Worm (Caenorhabditis elegans) whole organism, L1 larva: ENCODE data around the gene srlf-3.

ENCODE experiments used
- C04F5.9 ChIP-seq: sonication (generic microtip); optimal IDR thresholded peaks from 2 replicates; lab custom pipeline; 2016; ENCODE audit warnings: missing genetic modification characterization, missing compliant biosample characterization
- C16A3.4 ChIP-seq: fragments of 150-350 bp; optimal IDR thresholded peaks from 2 replicates; lab custom pipeline; 2014; ENCODE audit warnings: missing biosample characterization, missing genetic modification characterization
- C34B4.2 ChIP-seq: sonication (generic microtip); optimal IDR thresholded peaks from 2 replicates; lab custom pipeline; 2017; ENCODE audit warnings: mild to moderate bottlenecking, missing genetic modification characterization, missing compliant biosample characterization
- aha-1 ChIP-seq: fragments of 150-350 bp; optimal IDR thresholded peaks from 2 replicates; lab custom pipeline; 2014; ENCODE audit warnings: missing biosample characterization, missing genetic modification characterization
- ama-1 ChIP-seq: fragments of 150-350 bp; optimal IDR thresholded peaks from 2 replicates; lab custom pipeline; 2014
- blmp-1 ChIP-seq: fragments of 150-350 bp; optimal IDR thresholded peaks from 2 replicates; lab custom pipeline; 2014; ENCODE audit warnings: missing biosample characterization, missing genetic modification characterization
- ceh-63 ChIP-seq: fragments of 200-800 bp; sonication (Bioruptor generic); optimal IDR thresholded peaks from 2 replicates; lab custom pipeline; 2018; ENCODE audit warnings: mild to moderate bottlenecking, missing genetic modification characterization, missing compliant biosample characterization
- ceh-88 ChIP-seq: fragments of 200-800 bp; sonication (Bioruptor generic); IDR thresholded peaks from 2 replicates; pipeline ENCODE4 v1.3.6; 2022; ENCODE audit warnings: missing genetic modification characterization, missing compliant biosample characterization
- efl-1 ChIP-seq, 4 experiments: fragments of 150-350 bp; optimal IDR thresholded peaks in 3 of 4; peaks in 1 of 4; 1 replicate in 1 of 4; 2 replicates in 3 of 4; lab custom pipeline; 2014; ENCODE audit warnings: missing biosample characterization in 2 of 4, missing genetic modification characterization in 2 of 4, missing genetic modification reagents in 2 of 4
- efl-3 ChIP-seq: fragments of 200-800 bp; sonication (Bioruptor generic); optimal IDR thresholded peaks from 2 replicates; lab custom pipeline; 2018; ENCODE audit warnings: mild to moderate bottlenecking, missing genetic modification characterization, missing compliant biosample characterization
- elt-2 ChIP-seq: sonication (generic microtip); optimal IDR thresholded peaks from 2 replicates; lab custom pipeline; 2016; ENCODE audit warnings: missing genetic modification characterization, mild to moderate bottlenecking, inconsistent platforms, missing compliant biosample characterization, missing genetic modification reagents
- fkh-4 ChIP-seq: sonication (generic microtip); optimal IDR thresholded peaks from 2 replicates; lab custom pipeline; 2016; ENCODE audit warnings: missing compliant biosample characterization, missing genetic modification characterization, borderline replicate concordance
- fkh-8 ChIP-seq: sonication (generic microtip); optimal IDR thresholded peaks from 2 replicates; lab custom pipeline; 2016; ENCODE audit warnings: mild to moderate bottlenecking, missing genetic modification characterization, missing compliant biosample characterization
- fos-1 ChIP-seq: fragments of 150-350 bp; optimal IDR thresholded peaks from 2 replicates; lab custom pipeline; 2014; ENCODE audit warnings: missing biosample characterization, missing genetic modification characterization
- grh-1 ChIP-seq: fragments of 200-800 bp; sonication (Bioruptor generic); IDR thresholded peaks from 2 replicates; pipeline ENCODE4 v1.3.6; 2022; ENCODE audit warnings: missing genetic modification reagents, missing genetic modification characterization, missing compliant biosample characterization
- hlh-17 ChIP-seq: fragments of 200-800 bp; sonication (Bioruptor generic); optimal IDR thresholded peaks from 2 replicates; lab custom pipeline; 2018; ENCODE audit warnings: missing genetic modification characterization, mild to moderate bottlenecking, missing compliant biosample characterization, moderate library complexity, borderline replicate concordance
- irx-1 ChIP-seq: sonication (generic microtip); optimal IDR thresholded peaks from 2 replicates; lab custom pipeline; 2016; ENCODE audit warnings: missing genetic modification characterization, missing compliant biosample characterization
- jun-1 ChIP-seq: fragments of 150-350 bp; optimal IDR thresholded peaks from 2 replicates; lab custom pipeline; 2014; ENCODE audit warnings: missing biosample characterization, missing genetic modification reagents, missing genetic modification characterization
- lin-35 ChIP-seq, 2 experiments: fragments of 150-350 bp; optimal IDR thresholded peaks; 2 replicates each; lab custom pipeline; 2014; ENCODE audit warnings: missing biosample characterization in 2 of 2, missing genetic modification characterization in 2 of 2, missing genetic modification reagents in 2 of 2
- lin-39 ChIP-seq: fragments of 150-350 bp; optimal IDR thresholded peaks from 2 replicates; lab custom pipeline; 2014; ENCODE audit warnings: missing biosample characterization, missing genetic modification reagents, missing genetic modification characterization
- lir-3 ChIP-seq: sonication (generic microtip); optimal IDR thresholded peaks from 2 replicates; lab custom pipeline; 2016; ENCODE audit warnings: mild to moderate bottlenecking, missing genetic modification characterization, moderate library complexity, missing compliant biosample characterization; ENCODE audit not compliant: poor library complexity
- mdl-1 ChIP-seq, 2 experiments: fragments of 150-350 bp; optimal IDR thresholded peaks; 2 replicates each; lab custom pipeline; 2014 to 2017; ENCODE audit warnings: missing biosample characterization in 2 of 2, missing genetic modification characterization in 2 of 2, inconsistent platforms in 1 of 2
- mep-1 ChIP-seq: fragments of 150-350 bp; optimal IDR thresholded peaks from 2 replicates; lab custom pipeline; 2014; ENCODE audit warnings: missing biosample characterization, missing genetic modification characterization
- nhr-12 ChIP-seq: sonication (generic microtip); optimal IDR thresholded peaks from 2 replicates; lab custom pipeline; 2017; ENCODE audit warnings: missing biosample characterization, missing genetic modification characterization
- nhr-20 ChIP-seq: sonication (generic microtip); optimal IDR thresholded peaks from 2 replicates; lab custom pipeline; 2016; ENCODE audit warnings: mild to moderate bottlenecking, missing genetic modification characterization, missing compliant biosample characterization
- nhr-237 ChIP-seq: fragments of 150-350 bp; optimal IDR thresholded peaks from 2 replicates; lab custom pipeline; 2014; ENCODE audit warnings: missing biosample characterization, missing genetic modification characterization
- nhr-28 ChIP-seq: fragments of 150-350 bp; optimal IDR thresholded peaks from 2 replicates; lab custom pipeline; 2014; ENCODE audit warnings: missing biosample characterization, missing genetic modification characterization
- nhr-90 ChIP-seq: sonication (generic microtip); optimal IDR thresholded peaks from 2 replicates; lab custom pipeline; 2016; ENCODE audit warnings: mild to moderate bottlenecking, missing genetic modification characterization, missing compliant biosample characterization; ENCODE audit not compliant: poor library complexity
- pag-3 ChIP-seq: sonication (generic microtip); optimal IDR thresholded peaks from 2 replicates; lab custom pipeline; 2017; ENCODE audit warnings: missing genetic modification characterization, mild to moderate bottlenecking, missing compliant biosample characterization, antibody characterized with exemption, borderline replicate concordance; ENCODE audit not compliant: insufficient read depth
- rnt-1 ChIP-seq: sonication (generic microtip); optimal IDR thresholded peaks from 2 replicates; lab custom pipeline; 2016; ENCODE audit warnings: mild to moderate bottlenecking, missing genetic modification characterization, moderate library complexity, missing compliant biosample characterization
- snpc-4 ChIP-seq: fragments of 150-350 bp; optimal IDR thresholded peaks from 2 replicates; lab custom pipeline; 2014; ENCODE audit warnings: missing biosample characterization, missing genetic modification characterization
- sox-4 ChIP-seq: sonication (generic microtip); optimal IDR thresholded peaks from 2 replicates; lab custom pipeline; 2016; ENCODE audit warnings: missing genetic modification characterization, missing compliant biosample characterization
- sup-37 ChIP-seq: fragments of 200-800 bp; sonication (Bioruptor generic); optimal IDR thresholded peaks from 2 replicates; lab custom pipeline; 2018; ENCODE audit warnings: mild to moderate bottlenecking, missing genetic modification characterization, missing compliant biosample characterization
- swsn-7 ChIP-seq: sonication (generic microtip); optimal IDR thresholded peaks from 2 replicates; lab custom pipeline; 2016; ENCODE audit warnings: missing genetic modification characterization, missing compliant biosample characterization
- tlp-1 ChIP-seq: fragments of 150-350 bp; optimal IDR thresholded peaks from 2 replicates; lab custom pipeline; 2014; ENCODE audit warnings: missing biosample characterization, missing genetic modification characterization
- unc-130 ChIP-seq: fragments of 150-350 bp; optimal IDR thresholded peaks from 2 replicates; lab custom pipeline; 2017; ENCODE audit warnings: missing biosample characterization, missing genetic modification characterization, inconsistent platforms
- unc-30 ChIP-seq: sonication (generic microtip); optimal IDR thresholded peaks from 2 replicates; lab custom pipeline; 2017; ENCODE audit warnings: missing biosample characterization, missing genetic modification characterization
- vab-15 ChIP-seq: sonication (generic microtip); optimal IDR thresholded peaks from 2 replicates; lab custom pipeline; 2017; ENCODE audit warnings: missing genotype, mild to moderate bottlenecking, missing genetic modification characterization, missing compliant biosample characterization
- xbp-1 ChIP-seq: sonication (generic microtip); optimal IDR thresholded peaks from 2 replicates; lab custom pipeline; 2016; ENCODE audit warnings: missing genetic modification characterization, missing compliant biosample characterization
- zag-1 ChIP-seq: fragments of 150-350 bp; optimal IDR thresholded peaks from 2 replicates; lab custom pipeline; 2014; ENCODE audit warnings: missing biosample characterization, missing genetic modification characterization
- zip-4 ChIP-seq: fragments of 200-800 bp; sonication (Bioruptor generic); optimal IDR thresholded peaks from 2 replicates; lab custom pipeline; 2018; ENCODE audit warnings: mild to moderate bottlenecking, missing genetic modification characterization, moderate library complexity, missing compliant biosample characterization

srlf-3 gene

ce11 chrIV:8481308-8481707, 6.0 kb upstream of the srlf-3 start, which contains the start of gene spp-8:
Gene spp-8, plus strand, starts transcription at chrIV:8481664.
- no peak for TF ChIP-seq grh-1 (GFP tag; lab: Robert Waterston, UW)
- TF ChIP-seq fkh-4, result no peak
- TF ChIP-seq nhr-28 (tag; lab: Kevin White, UChicago), result no peak
- no peak for TF ChIP-seq unc-130
- no peak for TF ChIP-seq aha-1 (tag; lab: Kevin White, UChicago)
- TF ChIP-seq swsn-7 (tag; lab: Kevin White, UChicago), result no peak
- peak in 1 of 2 experiments; percentile 45 for TF ChIP-seq lin-35 (GFP tag; optimal IDR thresholded peaks at IDR 0.05; lab: Kevin White, UChicago)
- peak; percentile 48 for TF ChIP-seq nhr-20 (tag; lab: Kevin White, UChicago)
- peak; percentile 96 for TF ChIP-seq elt-2
- TF ChIP-seq mdl-1 (tag; optimal IDR thresholded peaks at IDR 0.05; lab: Kevin White, UChicago), result peak in 1 of 2 experiments; percentile 25
- no peak for TF ChIP-seq efl-1 (optimal IDR thresholded peaks at IDR 0.05; lab: Kevin White, UChicago)
- peak in 1 of 2 experiments; percentile 45 for TF ChIP-seq efl-1 (GFP tag; optimal IDR thresholded peaks at IDR 0.05 in 1 of 2; lab: Kevin White, UChicago)

ce11 chrIV:8488043-8488442, 760 bp downstream of the srlf-3 start:
- no peak for TF ChIP-seq fos-1 (tag; lab: Kevin White, UChicago)
- no peak for TF ChIP-seq sox-4 (tag; lab: Kevin White, UChicago)
- TF ChIP-seq ceh-63 (GFP tag; lab: Kevin White, UChicago), result no peak
- no peak for TF ChIP-seq unc-30 (tag; lab: Kevin White, UChicago)
- TF ChIP-seq nhr-28 (tag; lab: Kevin White, UChicago), result no peak
- no peak for TF ChIP-seq jun-1 (tag; lab: Kevin White, UChicago)
- TF ChIP-seq sup-37 (GFP tag; lab: Kevin White, UChicago), result no peak
- TF ChIP-seq snpc-4 (tag; lab: Kevin White, UChicago), result no peak
- TF ChIP-seq ceh-88, result no peak
- TF ChIP-seq pag-3, result no peak
- TF ChIP-seq mep-1 (tag; lab: Kevin White, UChicago), result no peak
- no peak for TF ChIP-seq efl-3 (GFP tag; lab: Kevin White, UChicago)
- no peak for TF ChIP-seq xbp-1 (tag; lab: Kevin White, UChicago)
- no peak for TF ChIP-seq zag-1 (tag; lab: Kevin White, UChicago)
- TF ChIP-seq C04F5.9, result no peak
- TF ChIP-seq swsn-7 (tag; lab: Kevin White, UChicago), result no peak
- no peak for TF ChIP-seq tlp-1 (tag; lab: Kevin White, UChicago)
- TF ChIP-seq C34B4.2 (tag; lab: Kevin White, UChicago), result no peak
- no peak for TF ChIP-seq grh-1 (GFP tag; lab: Robert Waterston, UW)

ce11 chrIV:8489915-8490314, 2.6 kb downstream of the srlf-3 start, which contains the start of gene srlf-2:
Gene srlf-2, plus strand, starts transcription at chrIV:8490215.
- TF ChIP-seq nhr-237, result no peak
- no peak for TF ChIP-seq lir-3 (tag; lab: Kevin White, UChicago)
- no peak for TF ChIP-seq C16A3.4 (tag; lab: Kevin White, UChicago)
- no peak for TF ChIP-seq irx-1 (tag; lab: Kevin White, UChicago)
- no peak for TF ChIP-seq hlh-17 (GFP tag; lab: Kevin White, UChicago)
- no peak for TF ChIP-seq C04F5.9
- TF ChIP-seq ama-1 (lab: Kevin White, UChicago), result no peak
- TF ChIP-seq zag-1 (tag; lab: Kevin White, UChicago), result no peak
- no peak for TF ChIP-seq zip-4 (GFP tag; lab: Kevin White, UChicago)
- no peak for TF ChIP-seq jun-1 (tag; lab: Kevin White, UChicago)
- TF ChIP-seq fkh-8 (tag; lab: Kevin White, UChicago), result no peak
- TF ChIP-seq nhr-90 (tag; lab: Kevin White, UChicago), result no peak
- TF ChIP-seq vab-15 (tag; lab: Kevin White, UChicago), result no peak
- no peak for TF ChIP-seq blmp-1 (tag; lab: Kevin White, UChicago)
- TF ChIP-seq rnt-1 (tag; lab: Kevin White, UChicago), result no peak
- no peak for TF ChIP-seq lin-39 (tag; lab: Kevin White, UChicago)
- TF ChIP-seq nhr-12 (tag; lab: Kevin White, UChicago), result no peak
- TF ChIP-seq, all 84 proteins: peak for 0
